Fruit fly (Drosophila melanogaster) whole organism, pupa: Measurements from ENCODE around the gene betaGlu.
A peak's percentile ranks its signal among the peaks of the same experiment; 100 is the strongest.

Experiments used
- CG10348 ChIP-seq: fragments of 200-800 bp; sonication (Bioruptor generic); IDR thresholded peaks from 2 replicates; pipeline ENCODE4 v1.3.6; 2022; ENCODE audit warnings: missing biosample characterization, missing genetic modification characterization
- CG12605 ChIP-seq: fragments of 200-800 bp; sonication (Bioruptor generic); IDR thresholded peaks from 2 replicates; pipeline ENCODE4 v1.3.6; 2022; ENCODE audit warnings: missing biosample characterization, missing genetic modification characterization
- CG13204 ChIP-seq: fragments of 200-800 bp; sonication (Bioruptor generic); optimal IDR thresholded peaks from 2 replicates; lab custom pipeline; 2018; ENCODE audit warnings: missing biosample characterization, mild to moderate bottlenecking, missing genetic modification characterization, moderate library complexity
- CG14655 ChIP-seq: fragments of 200-800 bp; sonication (Bioruptor generic); optimal IDR thresholded peaks from 3 replicates; lab custom pipeline; 2017; ENCODE audit warnings: mild to moderate bottlenecking, missing biosample characterization, missing genetic modification reagents, missing genetic modification characterization
- CG15710 ChIP-seq: fragments of 200-800 bp; sonication (Bioruptor generic); optimal IDR thresholded peaks from 2 replicates; lab custom pipeline; 2018; ENCODE audit warnings: missing biosample characterization, mild to moderate bottlenecking, missing genetic modification characterization, moderate library complexity
- CG17806 ChIP-seq: fragments of 200-800 bp; sonication (Bioruptor generic); optimal IDR thresholded peaks from 2 replicates; lab custom pipeline; 2018; ENCODE audit warnings: missing biosample characterization, mild to moderate bottlenecking, missing genetic modification characterization, moderate library complexity
- CG32121 ChIP-seq: fragments of 200-800 bp; sonication (Bioruptor generic); IDR thresholded peaks from 2 replicates; pipeline ENCODE4 v1.3.6; 2022; ENCODE audit warnings: missing biosample characterization, missing genetic modification characterization
- CG34367 ChIP-seq: fragments of 200-800 bp; sonication (Bioruptor generic); optimal IDR thresholded peaks from 2 replicates; lab custom pipeline; 2018; ENCODE audit warnings: missing biosample characterization, mild to moderate bottlenecking, missing genetic modification characterization
- CG4496 ChIP-seq: fragments of 200-800 bp; sonication (Bioruptor generic); IDR thresholded peaks from 3 replicates; pipeline ENCODE4 v1.3.6; 2022; ENCODE audit warnings: missing biosample characterization, missing genetic modification characterization
- CG8159 ChIP-seq: fragments of 200-800 bp; sonication (Bioruptor generic); optimal IDR thresholded peaks from 3 replicates; lab custom pipeline; 2018; ENCODE audit warnings: missing biosample characterization, mild to moderate bottlenecking, missing genetic modification characterization, moderate library complexity
- CG8301 ChIP-seq: fragments of 200-800 bp; sonication (Bioruptor generic); optimal IDR thresholded peaks from 2 replicates; lab custom pipeline; 2018; ENCODE audit warnings: missing biosample characterization, mild to moderate bottlenecking, missing genetic modification characterization
- CG9948 ChIP-seq: fragments of 200-800 bp; sonication (Bioruptor generic); optimal IDR thresholded peaks from 2 replicates; lab custom pipeline; 2018; ENCODE audit warnings: missing biosample characterization, mild to moderate bottlenecking, missing genetic modification characterization, moderate library complexity
- D1 ChIP-seq: fragments of 200-800 bp; sonication (Bioruptor generic); optimal IDR thresholded peaks from 2 replicates; lab custom pipeline; 2018; ENCODE audit warnings: missing biosample characterization, mild to moderate bottlenecking, missing genetic modification characterization, moderate library complexity
- EcR ChIP-seq: fragments of 200-800 bp; sonication (Bioruptor generic); optimal IDR thresholded peaks from 3 replicates; lab custom pipeline; 2019; ENCODE audit warnings: missing biosample characterization, missing genetic modification characterization, mild to moderate bottlenecking, moderate library complexity, missing genetic modification reagents
- Ets98B ChIP-seq: fragments of 200-800 bp; sonication (Bioruptor generic); IDR thresholded peaks from 2 replicates; pipeline ENCODE4 v1.3.6; 2022; ENCODE audit warnings: missing biosample characterization, missing genetic modification characterization
- Pif1A ChIP-seq: fragments of 200-800 bp; sonication (Bioruptor generic); optimal IDR thresholded peaks from 3 replicates; lab custom pipeline; 2016; ENCODE audit warnings: missing biosample characterization, missing genetic modification characterization
- Pif1B ChIP-seq: fragments of 200-800 bp; sonication (Bioruptor generic); optimal IDR thresholded peaks from 3 replicates; lab custom pipeline; 2016; ENCODE audit warnings: missing biosample characterization, missing genetic modification characterization
- Snoo ChIP-seq: fragments of 200-800 bp; sonication (Bioruptor generic); optimal IDR thresholded peaks from 3 replicates; lab custom pipeline; 2017; ENCODE audit warnings: missing biosample characterization, mild to moderate bottlenecking, missing genetic modification characterization, inconsistent platforms
- fd96Ca ChIP-seq: fragments of 200-800 bp; sonication (Bioruptor generic); IDR thresholded peaks from 3 replicates; pipeline ENCODE4 v1.3.6; 2022; ENCODE audit warnings: missing biosample characterization, missing genetic modification characterization
- gl ChIP-seq: fragments of 200-800 bp; sonication (Bioruptor generic); optimal IDR thresholded peaks from 2 replicates; lab custom pipeline; 2018; ENCODE audit warnings: missing biosample characterization, mild to moderate bottlenecking, missing genetic modification characterization
- rn ChIP-seq: fragments of 200-800 bp; sonication (Bioruptor generic); IDR thresholded peaks from 2 replicates; pipeline ENCODE4 v1.3.6; 2022; ENCODE audit warnings: missing biosample characterization, missing genetic modification characterization

The betaGlu gene

DNA sequence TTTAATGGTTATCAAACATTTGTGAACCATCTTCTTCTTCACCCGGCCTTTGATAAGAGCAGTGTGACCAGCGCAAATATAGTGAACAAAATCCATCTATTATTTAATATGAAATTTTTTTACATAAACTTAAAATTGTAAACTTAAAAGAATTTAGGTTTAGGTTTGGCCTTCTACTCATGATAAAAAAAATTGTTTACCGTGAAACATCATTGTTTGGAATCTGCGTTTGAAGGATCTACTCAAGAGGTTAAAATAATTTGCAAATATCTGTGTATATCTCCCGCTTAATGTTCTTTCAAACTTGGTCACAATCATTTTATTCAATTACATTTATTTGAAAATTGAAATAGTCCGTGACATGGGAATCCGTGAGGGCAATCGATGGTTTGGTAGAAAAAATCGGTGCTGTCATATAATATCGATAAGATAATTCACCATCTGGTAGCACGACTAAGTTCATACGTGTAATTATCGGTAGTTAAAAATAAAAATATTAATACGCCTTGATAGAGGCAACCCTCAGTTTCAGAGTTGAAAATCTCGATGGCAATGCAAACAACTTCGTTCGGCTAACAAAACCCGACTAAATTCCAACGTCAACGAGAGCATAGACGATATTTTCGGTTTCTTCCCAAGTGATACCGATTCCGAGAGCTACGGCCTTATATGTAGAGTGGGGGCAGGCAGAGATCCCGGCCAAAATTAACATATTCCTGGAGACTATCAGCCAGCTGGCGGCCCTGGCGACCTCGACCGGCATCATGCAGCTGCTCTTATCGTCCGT is at the start of gene betaGlu, which contains the start of gene sip3:
betaGlu (minus strand) TSS at position 59 of the 787 bp plus-strand sequence.
sip3 (plus strand) TSS at position 430 of the 787 bp plus-strand sequence.
- TF ChIP-seq CG12605 (GFP tag; lab: Robert Waterston, UW): no peak
- TF ChIP-seq EcR (GFP tag; lab: Kevin White, UChicago): no peak
- peak; percentile 5 for TF ChIP-seq Pif1B (GFP tag; lab: Kevin White, UChicago)
- TF ChIP-seq CG15710 (tag; lab: Kevin White, UChicago): no peak
- no peak for TF ChIP-seq Snoo (tag; lab: Kevin White, UChicago)
- no peak for TF ChIP-seq CG9948 (tag; lab: Kevin White, UChicago)
- TF ChIP-seq CG8301 (tag; lab: Kevin White, UChicago): no peak

DNA sequence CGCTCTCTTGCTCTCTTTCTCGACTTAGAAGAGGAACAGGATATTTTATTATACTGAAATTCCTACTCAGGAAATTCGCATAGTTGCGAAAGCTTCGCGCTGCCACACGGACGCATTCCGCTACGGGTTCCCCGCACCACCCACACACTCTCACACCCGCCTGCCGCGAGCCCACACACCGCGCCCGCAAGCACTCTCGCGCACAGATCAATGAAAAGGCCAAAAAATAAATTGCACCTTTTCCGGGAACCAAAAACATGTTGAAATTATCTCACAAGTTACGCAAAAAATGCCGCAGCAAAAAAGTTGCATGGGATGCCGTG is 41.3 kb upstream of the betaGlu start:
- no peak for TF ChIP-seq Snoo (tag; lab: Kevin White, UChicago)
- TF ChIP-seq CG8159 (tag; lab: Kevin White, UChicago): no peak
- no peak for TF ChIP-seq EcR (GFP tag; lab: Kevin White, UChicago)
- no peak for TF ChIP-seq CG10348 (GFP tag; lab: Robert Waterston, UW)
- no peak for TF ChIP-seq CG17806
- TF ChIP-seq rn (GFP tag; lab: Robert Waterston, UW): no peak
- no peak for TF ChIP-seq Ets98B (GFP tag; lab: Robert Waterston, UW)
- no peak for TF ChIP-seq CG14655 (GFP tag; lab: Kevin White, UChicago)
- TF ChIP-seq gl (tag; lab: Kevin White, UChicago): no peak
- no peak for TF ChIP-seq CG15710 (tag; lab: Kevin White, UChicago)
- no peak for TF ChIP-seq fd96Ca
- TF ChIP-seq CG12605 (GFP tag; lab: Robert Waterston, UW): no peak
- no peak for TF ChIP-seq Pif1B (GFP tag; lab: Kevin White, UChicago)

DNA sequence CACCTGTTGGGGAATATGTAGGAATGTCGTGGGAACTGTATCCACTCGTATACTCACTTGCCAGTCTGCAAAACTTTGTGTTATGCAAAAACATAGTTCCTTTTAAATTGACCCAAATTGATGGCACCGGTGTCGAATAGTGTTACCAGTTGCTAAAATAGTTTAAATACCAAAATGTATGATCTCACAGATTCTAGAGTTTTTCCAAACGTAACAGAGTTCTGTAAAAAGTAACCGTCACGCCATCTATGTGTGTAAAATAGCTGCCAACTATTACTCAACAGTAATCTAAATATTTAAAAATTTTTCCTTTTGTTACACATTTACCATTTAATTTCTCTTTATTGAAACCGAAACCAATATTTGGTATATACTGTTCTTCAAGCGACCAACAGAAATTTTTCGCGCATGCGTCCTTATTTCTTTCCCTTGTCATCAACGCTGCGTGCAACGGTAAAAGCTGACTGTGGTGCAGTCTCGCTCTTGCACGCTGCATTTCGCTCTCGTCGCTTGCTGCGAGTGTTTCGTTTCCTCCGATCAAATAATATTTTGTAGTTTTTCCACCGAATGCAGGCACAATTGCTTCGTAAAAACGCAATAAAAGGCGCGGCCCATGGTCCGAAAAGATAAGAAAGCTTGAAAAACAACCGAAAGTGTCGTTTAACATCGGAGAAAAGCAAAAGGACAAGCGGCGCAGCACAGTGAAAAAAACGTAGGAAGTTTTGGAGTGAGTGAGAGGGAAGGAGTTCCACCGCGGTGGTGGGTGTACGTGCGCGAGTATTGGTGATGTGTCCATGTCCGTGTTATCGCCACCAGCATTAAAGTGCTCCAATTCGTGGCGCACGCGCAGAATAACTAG is 40.7 kb upstream of the betaGlu start, which contains the start of the genes FeCH and RhoGAP100F:
FeCH (minus strand) TSS at position 180 of the 859 bp plus-strand sequence.
RhoGAP100F (plus strand) TSS at position 493 of the 859 bp plus-strand sequence.
- TF ChIP-seq CG9948 (tag; lab: Kevin White, UChicago): no peak
- no peak for TF ChIP-seq EcR (GFP tag; lab: Kevin White, UChicago)
- no peak for TF ChIP-seq CG4496 (GFP tag; lab: Robert Waterston, UW)

DNA sequence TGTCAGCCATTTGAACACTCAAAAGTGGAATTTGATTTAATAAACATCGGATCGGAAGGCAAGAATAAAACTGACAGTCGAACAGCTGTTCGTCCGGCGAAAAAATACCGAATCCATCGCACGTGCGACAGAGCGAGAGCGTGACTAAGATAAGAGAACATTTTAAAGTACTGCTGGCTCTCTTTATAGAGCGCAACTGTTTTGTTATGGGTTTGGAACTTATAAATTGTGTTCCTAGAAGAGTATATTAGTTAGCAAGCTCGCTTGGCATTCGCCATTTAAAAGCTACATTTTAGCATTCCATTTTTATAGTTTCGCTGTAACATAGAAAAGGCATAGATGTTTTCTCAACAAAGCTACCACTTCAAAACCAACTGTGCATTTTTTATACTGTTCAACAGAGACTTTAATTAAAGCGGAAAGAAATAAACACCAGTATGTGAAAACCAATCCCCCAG is 38.5 kb upstream of the betaGlu start, which contains the start of gene Rift:
Rift (minus strand) TSS at position 114 of the 458 bp plus-strand sequence.
- TF ChIP-seq CG15710 (tag; lab: Kevin White, UChicago) (peak; percentile 45), CG17806 (peak; percentile 36), CG10348 (GFP tag; lab: Robert Waterston, UW) (no peak), CG4496 (GFP tag; lab: Robert Waterston, UW) (peak; percentile 72), fd96Ca (no peak), Ets98B (GFP tag; lab: Robert Waterston, UW) (peak; percentile 64), CG34367 (tag; lab: Kevin White, UChicago) (no peak), gl (tag; lab: Kevin White, UChicago) (peak; percentile 7), CG8159 (tag; lab: Kevin White, UChicago) (peak; percentile 28), CG12605 (GFP tag; lab: Robert Waterston, UW) (peak; percentile 46), CG32121 (GFP tag; lab: Robert Waterston, UW) (no peak), D1 (tag; lab: Kevin White, UChicago) (no peak), Snoo (tag; lab: Kevin White, UChicago) (peak; percentile 14)

DNA sequence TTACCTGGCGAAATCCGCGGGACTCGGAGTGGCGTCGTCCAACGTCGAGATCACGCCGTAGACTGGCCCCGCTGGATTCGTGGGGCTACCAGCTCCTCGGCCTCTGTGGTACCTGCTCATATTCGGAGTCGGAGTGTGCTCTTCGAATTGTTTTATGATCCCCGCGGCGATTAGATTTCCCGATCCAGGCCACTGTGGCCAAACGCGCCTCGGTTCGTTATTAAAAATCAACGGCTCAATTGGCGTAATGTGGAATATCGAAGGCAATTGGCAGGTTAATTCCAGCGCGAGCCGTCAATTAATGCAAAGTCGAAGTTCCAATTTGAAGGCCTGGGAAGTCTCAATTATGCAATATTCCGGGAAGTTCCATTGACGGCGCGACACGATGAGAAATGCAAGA is 38.0 kb upstream of the betaGlu start:
- TF ChIP-seq Snoo (tag; lab: Kevin White, UChicago): no peak
- TF ChIP-seq CG17806: no peak
- no peak for TF ChIP-seq CG12605 (GFP tag; lab: Robert Waterston, UW)
- TF ChIP-seq CG34367 (tag; lab: Kevin White, UChicago): no peak
- TF ChIP-seq D1 (tag; lab: Kevin White, UChicago): no peak
- no peak for TF ChIP-seq CG32121 (GFP tag; lab: Robert Waterston, UW)
- no peak for TF ChIP-seq Pif1A (GFP tag; lab: Kevin White, UChicago)
- no peak for TF ChIP-seq CG4496 (GFP tag; lab: Robert Waterston, UW)
- no peak for TF ChIP-seq CG15710 (tag; lab: Kevin White, UChicago)
- TF ChIP-seq CG8301 (tag; lab: Kevin White, UChicago): no peak

DNA sequence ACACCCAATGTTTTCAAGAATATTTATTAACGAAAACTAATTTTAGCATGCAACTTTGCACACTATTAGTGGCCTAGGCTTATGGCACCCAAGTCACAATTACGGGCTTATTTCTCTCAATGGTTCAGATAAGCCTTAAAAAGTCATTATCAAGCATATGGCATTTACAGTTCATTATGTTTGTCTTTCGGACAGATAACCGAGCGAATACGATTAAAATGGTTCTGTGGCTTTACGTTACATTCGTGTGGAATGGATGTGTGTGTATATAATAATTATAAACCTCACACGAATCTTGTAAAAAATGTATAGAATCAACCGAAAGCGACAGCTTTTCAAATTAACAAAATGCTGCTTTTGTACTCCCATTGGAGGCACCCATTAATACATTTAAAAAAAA is 36.9 kb upstream of the betaGlu start:
- TF ChIP-seq Pif1A (GFP tag; lab: Kevin White, UChicago): no peak
- no peak for TF ChIP-seq CG14655 (GFP tag; lab: Kevin White, UChicago)
- TF ChIP-seq CG8159 (tag; lab: Kevin White, UChicago): no peak
- no peak for TF ChIP-seq D1 (tag; lab: Kevin White, UChicago)
- no peak for TF ChIP-seq Snoo (tag; lab: Kevin White, UChicago)
- no peak for TF ChIP-seq CG9948 (tag; lab: Kevin White, UChicago)
- no peak for TF ChIP-seq EcR (GFP tag; lab: Kevin White, UChicago)
- TF ChIP-seq Pif1B (GFP tag; lab: Kevin White, UChicago): no peak
- no peak for TF ChIP-seq CG4496 (GFP tag; lab: Robert Waterston, UW)
- no peak for TF ChIP-seq CG8301 (tag; lab: Kevin White, UChicago)
- TF ChIP-seq CG32121 (GFP tag; lab: Robert Waterston, UW): no peak
- TF ChIP-seq fd96Ca: no peak
- no peak for TF ChIP-seq CG17806
- no peak for TF ChIP-seq Ets98B (GFP tag; lab: Robert Waterston, UW)
- TF ChIP-seq gl (tag; lab: Kevin White, UChicago): no peak
- TF ChIP-seq CG13204 (GFP tag; lab: Kevin White, UChicago): no peak
- TF ChIP-seq CG15710 (tag; lab: Kevin White, UChicago): no peak
- no peak for TF ChIP-seq rn (GFP tag; lab: Robert Waterston, UW)
- TF ChIP-seq CG10348 (GFP tag; lab: Robert Waterston, UW): no peak
